Fruit fly (Drosophila melanogaster) S2 (cell line): ENCODE data around the gene CG44385.

Experiments
- CG8478 ChIP-seq: fragments of >200 bp; optimal IDR thresholded peaks from 2 replicates; lab custom pipeline; 2018
- CTCF ChIP-seq, 2 experiments: fragments of >200 bp; optimal IDR thresholded peaks; 2 replicates each; lab custom pipeline; 2018

dm6 chrX:11083007-11083406 is 49.2 kb downstream of the CG44385 start:
- TF ChIP-seq CG8478 (lab: Kevin White, UChicago): no peak
- TF ChIP-seq CTCF (optimal IDR thresholded peaks at IDR 0.05; lab: Kevin White, UChicago): no peak
